Worm (Caenorhabditis elegans): ENCODE results near the gene F25E5.9.

The F25E5.9 gene

DNA sequence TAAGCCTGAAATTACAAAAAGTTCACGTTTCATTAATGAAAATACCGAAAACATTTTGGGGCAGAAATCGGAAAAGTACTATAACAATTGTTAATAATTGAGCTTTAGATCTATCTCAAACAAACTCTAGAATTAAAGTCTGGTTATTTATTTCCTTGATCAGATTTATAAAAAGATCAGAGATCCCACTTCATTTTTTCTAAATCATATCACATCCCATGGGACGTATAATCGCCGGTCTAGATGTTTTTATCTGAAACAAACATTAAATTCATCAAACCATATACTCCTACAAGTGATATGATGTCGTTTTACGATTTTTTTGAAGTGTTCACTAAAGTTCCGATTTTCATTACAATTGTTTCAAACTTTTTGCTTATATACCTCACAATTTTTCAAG, 26.0 kb downstream of the F25E5.9 start, which contains the start of gene str-41:
Gene str-41 (plus strand): TSS at position 301 of the 400 bp plus-strand sequence.
- TF ChIP-seq dmd-4 (tag; optimal IDR thresholded peaks at IDR 0.05; ENCODE audit: borderline replicate concordance): no peak
- no peak for TF ChIP-seq T23F11.4 (GFP tag; optimal IDR thresholded peaks at IDR 0.05)
- TF ChIP-seq madf-2 (tag; optimal IDR thresholded peaks at IDR 0.05): no peak
- TF ChIP-seq C38D4.7 (GFP tag; optimal IDR thresholded peaks at IDR 0.05): no peak
- TF ChIP-seq ztf-16 (tag; optimal IDR thresholded peaks at IDR 0.05): no peak

DNA sequence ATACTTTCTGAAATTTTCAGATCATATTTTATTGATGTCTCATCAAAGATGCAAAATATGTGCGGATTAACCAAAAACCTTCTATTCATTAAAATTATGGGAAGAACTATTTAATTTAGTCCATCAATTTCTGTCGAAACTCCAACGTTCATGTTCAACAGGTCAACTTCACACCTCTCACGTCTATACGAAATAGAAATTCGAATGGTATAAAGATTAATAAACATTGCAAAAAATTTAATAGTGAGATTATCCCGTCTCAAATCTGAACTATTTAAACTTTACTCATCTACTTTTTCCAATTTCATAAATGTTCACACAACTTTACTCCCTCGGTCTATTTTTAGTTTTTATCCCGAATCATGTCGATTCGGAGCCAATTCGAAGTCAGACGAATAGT, 28.1 kb downstream of the F25E5.9 start, which contains the start of gene R13D7.2:
Gene R13D7.2 (plus strand): TSS at position 301 of the 400 bp plus-strand sequence.
- TF ChIP-seq pros-1 (tag; optimal IDR thresholded peaks at IDR 0.05) (no peak), unc-86 (tag; optimal IDR thresholded peaks at IDR 0.05) (no peak), elt-2 (tag; optimal IDR thresholded peaks at IDR 0.05) (no peak)

DNA sequence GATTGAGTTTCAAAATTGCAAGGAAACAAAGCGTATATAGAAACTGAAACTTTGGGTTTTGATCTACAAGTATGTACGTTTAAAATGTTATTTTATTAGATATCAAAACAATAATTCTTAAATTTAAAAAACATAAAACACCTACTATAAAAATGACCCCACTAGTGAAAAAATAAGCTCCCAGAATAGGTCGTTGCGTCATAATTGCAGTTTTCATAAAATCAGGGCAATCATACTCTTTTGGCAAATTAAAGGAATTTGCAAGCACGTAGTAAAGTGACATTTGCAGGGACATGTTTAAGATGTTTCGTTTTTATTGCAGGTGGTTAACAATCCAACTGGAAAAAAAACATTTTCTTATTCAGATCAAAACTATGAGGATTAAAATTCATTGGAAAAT, 29.2 kb downstream of the F25E5.9 start, which contains the start of gene srt-6:
Gene srt-6 (minus strand): TSS at position 295 of the 400 bp plus-strand sequence.
- no peak for TF ChIP-seq lin-11 (tag; optimal IDR thresholded peaks at IDR 0.05)
- no peak for TF ChIP-seq unc-3 (GFP tag; conservative IDR thresholded peaks at IDR 0.05)
- no peak for TF ChIP-seq unc-3 (tag; optimal IDR thresholded peaks at IDR 0.05)
- TF ChIP-seq ceh-2 (tag; optimal IDR thresholded peaks at IDR 0.05): no peak
- TF ChIP-seq tbx-2 (tag; optimal IDR thresholded peaks at IDR 0.05): no peak
- no peak for TF ChIP-seq ceh-6 (GFP tag; optimal IDR thresholded peaks at IDR 0.05)
- no peak for TF ChIP-seq ceh-9 (tag; optimal IDR thresholded peaks at IDR 0.05)
- no peak for TF ChIP-seq ahr-1 (tag; optimal IDR thresholded peaks at IDR 0.05)
- no peak for TF ChIP-seq ama-1 (optimal IDR thresholded peaks at IDR 0.05)
- TF ChIP-seq pha-2 (tag; optimal IDR thresholded peaks at IDR 0.05): no peak
- no peak for TF ChIP-seq ztf-16 (tag; optimal IDR thresholded peaks at IDR 0.05)
- no peak for TF ChIP-seq che-1 (tag; optimal IDR thresholded peaks at IDR 0.05)

DNA sequence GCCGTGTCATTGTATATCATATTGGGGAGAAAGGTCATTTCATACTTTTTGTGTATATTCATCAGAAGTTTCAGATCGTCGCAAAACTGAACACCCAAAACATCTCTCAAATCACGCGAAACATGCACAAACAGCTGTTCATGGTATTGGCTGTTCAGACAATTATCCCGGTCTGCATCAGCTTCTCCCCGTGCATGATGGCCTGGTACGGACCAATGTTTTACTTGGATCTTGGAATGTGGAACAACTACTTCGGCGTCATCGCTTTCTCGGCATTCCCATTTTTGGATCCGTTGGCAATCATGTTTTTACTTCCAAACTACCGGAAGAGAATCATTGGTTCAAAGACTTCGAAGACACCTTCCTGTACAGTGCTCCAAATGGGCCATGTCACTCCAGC, 34.2 kb downstream of the F25E5.9 start:
- TF ChIP-seq npax-4 (tag; optimal IDR thresholded peaks at IDR 0.05): no peak
- TF ChIP-seq elt-2 (tag; optimal IDR thresholded peaks at IDR 0.05): no peak
- no peak for TF ChIP-seq sdc-2 (tag; optimal IDR thresholded peaks at IDR 0.05)

DNA sequence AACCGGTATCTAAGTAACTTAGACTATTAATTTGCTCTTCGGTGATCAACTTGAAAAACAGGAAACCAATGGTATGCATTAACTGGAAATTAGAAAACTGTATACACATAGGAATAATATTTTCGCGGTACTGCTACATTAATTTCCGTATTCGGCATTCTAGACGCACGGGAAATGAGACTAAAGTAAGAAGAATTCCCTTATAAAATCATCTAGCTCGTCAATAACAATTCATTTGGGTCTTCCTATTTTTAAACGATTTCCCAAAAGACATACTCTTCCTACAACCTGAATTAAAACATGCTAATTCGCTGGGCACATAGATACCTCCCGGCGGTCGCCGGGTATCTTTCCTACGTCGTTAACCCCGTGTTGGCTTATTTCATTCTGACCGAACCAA, 35.4 kb downstream of the F25E5.9 start, which contains the start of gene srj-13:
Gene srj-13 (plus strand): TSS at position 301 of the 400 bp plus-strand sequence.
- TF ChIP-seq pax-1 (tag; optimal IDR thresholded peaks at IDR 0.05) (no peak), ahr-1 (tag; optimal IDR thresholded peaks at IDR 0.05) (no peak), pag-3 (tag; optimal IDR thresholded peaks at IDR 0.05; ENCODE audit: borderline replicate concordance) (no peak), ceh-30 (tag; optimal IDR thresholded peaks at IDR 0.05) (no peak), tbx-2 (tag; optimal IDR thresholded peaks at IDR 0.05) (no peak), nfya-1 (tag; optimal IDR thresholded peaks at IDR 0.05) (no peak), unc-55 (GFP tag; optimal IDR thresholded peaks at IDR 0.05) (no peak), dve-1 (tag; optimal IDR thresholded peaks at IDR 0.05) (no peak), C08G9.2 (tag; optimal IDR thresholded peaks at IDR 0.05) (no peak), lin-11 (tag; optimal IDR thresholded peaks at IDR 0.05) (no peak), pha-4 (tag; optimal IDR thresholded peaks at IDR 0.05) (no peak), hlh-30 (tag; optimal IDR thresholded peaks at IDR 0.05; ENCODE audit: insufficient read depth) (no peak), T23F11.4 (GFP tag; optimal IDR thresholded peaks at IDR 0.05) (no peak)

DNA sequence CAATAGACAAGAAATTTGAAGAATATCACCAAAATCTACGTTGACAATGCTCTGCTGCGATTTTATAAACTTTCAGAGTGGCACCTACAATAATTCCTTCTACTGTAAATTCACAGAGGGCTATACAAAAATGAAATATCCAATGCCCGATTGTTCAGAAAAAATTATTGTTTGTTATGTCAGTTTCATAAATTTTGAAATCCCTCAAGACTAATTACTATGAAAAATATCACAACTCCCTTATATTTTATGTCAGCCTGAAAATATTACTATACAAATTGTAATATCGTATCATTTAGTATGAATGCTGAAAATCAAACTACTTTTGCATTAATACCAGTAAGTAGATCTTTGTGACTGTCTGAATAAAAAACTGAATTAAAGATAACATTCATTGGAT, 37.1 kb downstream of the F25E5.9 start, which contains the start of gene srx-60:
Gene srx-60 (plus strand): TSS at position 301 of the 400 bp plus-strand sequence.
- TF ChIP-seq eyg-1 (tag; optimal IDR thresholded peaks at IDR 0.05): no peak
- TF ChIP-seq ceh-9 (tag; optimal IDR thresholded peaks at IDR 0.05): no peak
- no peak for TF ChIP-seq pat-9 (tag; optimal IDR thresholded peaks at IDR 0.05)
- TF ChIP-seq K02D7.2 (tag; optimal IDR thresholded peaks at IDR 0.05): no peak
- TF ChIP-seq hlh-30 (tag; optimal IDR thresholded peaks at IDR 0.05; ENCODE audit: insufficient read depth): no peak
- no peak for TF ChIP-seq lin-11 (tag; optimal IDR thresholded peaks at IDR 0.05)
- TF ChIP-seq npax-4 (tag; optimal IDR thresholded peaks at IDR 0.05): no peak
- no peak for TF ChIP-seq dve-1 (tag; optimal IDR thresholded peaks at IDR 0.05)
- TF ChIP-seq sox-4 (tag; optimal IDR thresholded peaks at IDR 0.05): no peak
- no peak for TF ChIP-seq syd-9 (tag; optimal IDR thresholded peaks at IDR 0.05)
- TF ChIP-seq nhr-11 (tag; optimal IDR thresholded peaks at IDR 0.05): no peak

Measured in whole organism, late embryonic.